Fruit fly (Drosophila melanogaster) whole organism, wandering third instar larva: ENCODE measurements around the gene CG3348.
A peak's percentile ranks its signal among the peaks of the same experiment; 100 is the strongest.

Source experiments
- CG32264 ChIP-seq: fragments of 200-800 bp; sonication (Bioruptor generic); optimal IDR thresholded peaks from 2 replicates; lab custom pipeline; 2016; ENCODE audit warnings: missing biosample characterization, missing genetic modification characterization
- Dif ChIP-seq: fragments of 200-275, 200-300 bp; sonication (Bioruptor generic); optimal IDR thresholded peaks from 2 replicates; lab custom pipeline; 2018; ENCODE audit warnings: missing biosample characterization, missing genetic modification characterization; ENCODE audit not compliant: partially characterized antibody
- HLH106 ChIP-seq: fragments of 200-800 bp; optimal IDR thresholded peaks from 3 replicates; lab custom pipeline; 2019; ENCODE audit warnings: missing biosample characterization, mild to moderate bottlenecking, missing genetic modification characterization, moderate library complexity
- Hnf4 ChIP-seq: fragments of 200-800 bp; sonication (Bioruptor generic); optimal IDR thresholded peaks from 2 replicates; lab custom pipeline; 2016; ENCODE audit warnings: missing biosample characterization, mild to moderate bottlenecking, missing genetic modification characterization
- Hr83 ChIP-seq: fragments of 200-300 bp; sonication (Bioruptor generic); optimal IDR thresholded peaks from 2 replicates; lab custom pipeline; 2016; ENCODE audit warnings: missing biosample characterization, mild to moderate bottlenecking, missing genetic modification characterization, moderate library complexity; ENCODE audit not compliant: poor library complexity, severe bottlenecking
- Mio ChIP-seq: sonication (Bioruptor generic); optimal IDR thresholded peaks from 2 replicates; lab custom pipeline; 2016; ENCODE audit warnings: missing biosample characterization, missing genetic modification characterization
- N ChIP-seq: fragments of >200 bp; optimal IDR thresholded peaks from 2 replicates; lab custom pipeline; 2018; ENCODE audit warnings: missing biosample characterization, missing external identifiers, missing genetic modification characterization
- OdsH ChIP-seq: fragments of 200-800 bp; sonication (Bioruptor generic); optimal IDR thresholded peaks from 2 replicates; lab custom pipeline; 2016; ENCODE audit warnings: missing biosample characterization, mild to moderate bottlenecking, missing genetic modification characterization
- Rel ChIP-seq, 2 experiments: fragments of 200-800 bp; sonication (Bioruptor generic) in 1 of 2; optimal IDR thresholded peaks; 2 replicates in 1 of 2; 3 replicates in 1 of 2; lab custom pipeline; 2016 to 2019; ENCODE audit warnings: mild to moderate bottlenecking in 2 of 2, missing biosample characterization in 2 of 2, missing genetic modification characterization in 2 of 2, moderate library complexity in 1 of 2
- Sp1 ChIP-seq: fragments of 200-800 bp; sonication (Bioruptor generic); optimal IDR thresholded peaks from 3 replicates; lab custom pipeline; 2019; ENCODE audit warnings: missing biosample characterization, mild to moderate bottlenecking, missing genetic modification characterization, moderate library complexity
- Vsx2 ChIP-seq: fragments of 200-300, 225-300 bp; sonication (Bioruptor generic); optimal IDR thresholded peaks from 2 replicates; lab custom pipeline; 2018; ENCODE audit warnings: missing biosample characterization, missing genetic modification characterization; ENCODE audit not compliant: partially characterized antibody
- br ChIP-seq: fragments of 200-800 bp; sonication (Bioruptor generic); optimal IDR thresholded peaks from 2 replicates; lab custom pipeline; 2016; ENCODE audit warnings: missing biosample characterization, missing genetic modification characterization
- ey ChIP-seq: fragments of 200-800 bp; sonication (Bioruptor generic); optimal IDR thresholded peaks from 2 replicates; lab custom pipeline; 2016; ENCODE audit warnings: missing biosample characterization, missing genetic modification characterization
- foxo ChIP-seq, 2 experiments: fragments of 200-800 bp; sonication (Bioruptor generic); optimal IDR thresholded peaks; 2 replicates in 1 of 2; 3 replicates in 1 of 2; lab custom pipeline; 2016 to 2017; ENCODE audit warnings: missing biosample characterization in 2 of 2, missing genetic modification characterization in 2 of 2
- fru ChIP-seq: fragments of 200-800 bp; sonication (Bioruptor generic); optimal IDR thresholded peaks from 3 replicates; lab custom pipeline; 2016; ENCODE audit warnings: missing biosample characterization, mild to moderate bottlenecking, missing genetic modification characterization
- h ChIP-seq: fragments of 200-800 bp; sonication (Bioruptor generic); optimal IDR thresholded peaks from 3 replicates; lab custom pipeline; 2016; ENCODE audit warnings: missing biosample characterization, mild to moderate bottlenecking, missing genetic modification characterization
- jim ChIP-seq: fragments of 175-275, 200-325 bp; sonication (Bioruptor generic); optimal IDR thresholded peaks from 2 replicates; lab custom pipeline; 2016; ENCODE audit warnings: missing biosample characterization, mild to moderate bottlenecking, missing genetic modification characterization
- pan ChIP-seq: fragments of >200 bp; optimal IDR thresholded peaks from 2 replicates; lab custom pipeline; 2017
- psq ChIP-seq: fragments of 200-800 bp; sonication (Bioruptor generic); optimal IDR thresholded peaks from 3 replicates; lab custom pipeline; 2017; ENCODE audit warnings: missing biosample characterization, mild to moderate bottlenecking, missing genetic modification characterization, moderate library complexity
- rgr ChIP-seq: fragments of 200-800 bp; sonication (Bioruptor generic); optimal IDR thresholded peaks from 3 replicates; lab custom pipeline; 2016; ENCODE audit warnings: missing biosample characterization, mild to moderate bottlenecking, missing genetic modification characterization
- sv ChIP-seq: fragments of 200-800 bp; sonication (Bioruptor generic); optimal IDR thresholded peaks from 3 replicates; lab custom pipeline; 2016; ENCODE audit warnings: missing biosample characterization, missing genetic modification characterization
- tai ChIP-seq: sonication (Bioruptor generic); optimal IDR thresholded peaks from 2 replicates; lab custom pipeline; 2016; ENCODE audit warnings: missing biosample characterization, missing genetic modification characterization
- usp ChIP-seq: fragments of >200 bp; optimal IDR thresholded peaks from 2 replicates; lab custom pipeline; 2017; ENCODE audit warnings: missing biosample characterization, missing genetic modification characterization
- woc ChIP-seq: sonication (Bioruptor generic); optimal IDR thresholded peaks from 2 replicates; lab custom pipeline; 2016; ENCODE audit warnings: missing biosample characterization, mild to moderate bottlenecking, missing genetic modification characterization

Gene CG3348

DNA sequence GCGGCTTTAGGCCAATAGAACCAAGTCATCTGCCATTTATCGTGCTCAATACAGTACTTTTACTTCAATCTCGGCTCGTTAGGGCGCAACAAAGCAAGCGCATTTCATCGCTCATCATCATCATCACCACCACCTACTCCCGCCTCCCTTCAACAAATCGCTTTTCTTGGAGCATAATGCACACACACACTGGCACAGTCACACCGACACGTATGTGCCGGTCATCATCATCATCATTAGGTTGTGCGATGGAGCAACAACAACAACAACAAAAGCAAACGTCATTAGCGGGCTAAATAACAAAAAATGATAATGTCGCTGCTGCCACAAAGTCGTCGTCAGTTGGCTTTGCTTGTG lies 46.6 kb downstream of the CG3348 start:
- no peak for TF ChIP-seq h
- TF ChIP-seq Sp1 (GFP tag; lab: Kevin White, UChicago): no peak
- TF ChIP-seq ey: no peak
- TF ChIP-seq HLH106: no peak
- TF ChIP-seq usp (GFP tag; lab: Kevin White, UChicago): no peak
- TF ChIP-seq N (GFP tag; lab: Kevin White, UChicago): no peak
- peak in 1 of 2 experiments; percentile 18 for TF ChIP-seq foxo (GFP tag; optimal IDR thresholded peaks at IDR 0.05; lab: Kevin White, UChicago)
- no peak for TF ChIP-seq Dif
- no peak for TF ChIP-seq tai (GFP tag; lab: Kevin White, UChicago)
- TF ChIP-seq rgr (GFP tag; lab: Kevin White, UChicago): peak; percentile 8
- TF ChIP-seq psq (GFP tag; lab: Kevin White, UChicago): no peak
- no peak for TF ChIP-seq pan
- TF ChIP-seq jim (GFP tag; lab: Kevin White, UChicago): no peak
- TF ChIP-seq woc (GFP tag; lab: Kevin White, UChicago): no peak
- TF ChIP-seq Vsx2 (GFP tag; lab: Kevin White, UChicago): no peak
- TF ChIP-seq CG32264 (GFP tag; lab: Kevin White, UChicago): no peak

DNA sequence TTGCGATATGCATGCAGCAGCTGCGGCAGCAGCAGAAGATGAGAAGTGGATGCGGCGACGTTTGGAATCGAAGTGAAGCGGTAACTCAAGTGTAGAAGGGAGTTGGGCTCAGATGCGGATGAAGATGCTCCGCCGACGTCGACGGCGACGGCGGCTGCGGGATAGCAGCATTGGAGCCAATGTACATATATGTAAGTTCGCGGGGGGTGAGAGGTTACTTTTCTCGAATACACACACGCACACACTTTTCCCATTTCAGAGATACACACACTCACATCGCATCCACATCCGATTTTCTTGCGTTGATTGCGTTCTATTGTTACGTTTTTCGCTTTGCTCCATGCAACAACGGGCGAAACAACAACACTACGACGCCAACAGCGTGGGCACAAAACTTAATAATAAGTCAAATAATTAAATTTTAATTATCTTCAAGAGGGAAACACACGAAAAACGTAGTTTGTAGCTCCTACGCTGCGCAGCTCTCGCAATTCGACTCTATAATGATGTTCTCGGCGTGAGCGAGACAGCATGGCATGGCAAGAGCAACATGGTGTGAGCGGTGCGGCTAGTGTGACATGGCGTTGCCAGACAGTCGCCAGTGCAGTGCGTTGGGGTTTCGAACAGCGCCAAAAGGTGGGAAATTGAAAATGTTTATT lies 47.1 kb downstream of the CG3348 start, which contains the start of gene CG18766:
CG18766 (minus strand) TSS at position 508 of the 659 bp plus-strand sequence.
- TF ChIP-seq HLH106 (peak; percentile 20), Vsx2 (GFP tag; lab: Kevin White, UChicago) (peak; percentile 21), h (peak; percentile 31), Sp1 (GFP tag; lab: Kevin White, UChicago) (no peak), Mio (no peak), OdsH (GFP tag; lab: Kevin White, UChicago) (peak; percentile 3), psq (GFP tag; lab: Kevin White, UChicago) (peak; percentile 33), Hr83 (peak; percentile 79), Dif (peak; percentile 66), sv (GFP tag; lab: Kevin White, UChicago) (no peak), ey (peak; percentile 32), jim (GFP tag; lab: Kevin White, UChicago) (no peak), br (GFP tag; lab: Kevin White, UChicago) (peak; percentile 13), foxo (GFP tag; optimal IDR thresholded peaks at IDR 0.05; lab: Kevin White, UChicago) (peak in 1 of 2 experiments; percentile 49), Rel (GFP tag; optimal IDR thresholded peaks at IDR 0.05; lab: Kevin White, UChicago) (peak; percentile 50), Rel (tag; optimal IDR thresholded peaks at IDR 0.05; lab: Kevin White, UChicago) (peak; percentile 67), rgr (GFP tag; lab: Kevin White, UChicago) (peak; percentile 31), N (GFP tag; lab: Kevin White, UChicago) (peak; percentile 32), fru (GFP tag; lab: Kevin White, UChicago) (peak; percentile 6)

DNA sequence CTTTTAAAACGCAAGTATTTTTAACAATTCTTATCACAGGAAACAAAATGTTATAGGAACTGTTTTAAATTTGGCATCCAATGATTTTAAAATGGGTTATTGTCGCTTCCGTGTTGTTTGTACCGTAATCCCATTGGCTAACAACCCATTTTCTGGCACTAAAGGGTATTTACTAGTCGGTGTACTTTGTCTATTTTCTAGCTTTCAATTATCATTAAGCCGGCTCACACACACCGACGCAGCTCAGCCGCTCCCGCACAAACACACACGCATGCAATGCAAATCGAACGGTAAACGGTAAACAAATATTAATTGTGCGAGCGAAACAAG lies 47.6 kb downstream of the CG3348 start:
- TF ChIP-seq Hnf4 (GFP tag; lab: Kevin White, UChicago): no peak
- no peak for TF ChIP-seq OdsH (GFP tag; lab: Kevin White, UChicago)
